Worm (Caenorhabditis elegans): ENCODE measurements around the gene F53A9.9.

ce11 chrX:8711141-8711645 is 9.4 kb downstream of the F53A9.9 start, which contains the start of gene F53A9.1:
- TF ChIP-seq med-1 (GFP tag; optimal IDR thresholded peaks at IDR 0.05; ENCODE audit: insufficient read depth) (no peak), klf-2 (GFP tag; conservative IDR thresholded peaks at IDR 0.05) (no peak), T22C8.4 (GFP tag; IDR thresholded peaks at IDR 0.05) (no peak), cog-1 (tag; optimal IDR thresholded peaks at IDR 0.05) (no peak), ztf-23 (GFP tag; IDR thresholded peaks at IDR 0.05) (no peak)

All from whole organism, midembryonic.